Worm (Caenorhabditis elegans) whole organism, L1 larva: ENCODE measurements around the gene F26A1.4.

ENCODE experiments used
- C34B4.2 ChIP-seq: sonication (generic microtip); optimal IDR thresholded peaks from 2 replicates; lab custom pipeline; 2017; ENCODE audit warnings: mild to moderate bottlenecking, missing genetic modification characterization, missing compliant biosample characterization
- alr-1 ChIP-seq: fragments of 200-800 bp; sonication (Bioruptor generic); optimal IDR thresholded peaks from 2 replicates; lab custom pipeline; 2018; ENCODE audit warnings: borderline replicate concordance, mild to moderate bottlenecking, missing genetic modification characterization, missing compliant biosample characterization
- ceh-63 ChIP-seq: fragments of 200-800 bp; sonication (Bioruptor generic); optimal IDR thresholded peaks from 2 replicates; lab custom pipeline; 2018; ENCODE audit warnings: mild to moderate bottlenecking, missing genetic modification characterization, missing compliant biosample characterization
- ceh-8 ChIP-seq: fragments of 200-800 bp; sonication (Bioruptor generic); optimal IDR thresholded peaks from 2 replicates; lab custom pipeline; 2018; ENCODE audit warnings: mild to moderate bottlenecking, missing genetic modification characterization, moderate library complexity, missing compliant biosample characterization
- ceh-90 ChIP-seq: sonication (generic microtip); optimal IDR thresholded peaks from 2 replicates; lab custom pipeline; 2016; ENCODE audit warnings: missing genetic modification characterization, missing compliant biosample characterization
- dpl-1 ChIP-seq, 3 experiments: fragments of 150-350 bp in 2 of 3; sonication (generic microtip) in 1 of 3; optimal IDR thresholded peaks; 2 replicates each; lab custom pipeline; 2014 to 2017; ENCODE audit warnings: missing biosample characterization in 3 of 3, missing genetic modification characterization in 3 of 3, missing genetic modification reagents in 3 of 3
- efl-1 ChIP-seq, 4 experiments: fragments of 150-350 bp; optimal IDR thresholded peaks in 3 of 4; peaks in 1 of 4; 1 replicate in 1 of 4; 2 replicates in 3 of 4; lab custom pipeline; 2014; ENCODE audit warnings: missing biosample characterization in 2 of 4, missing genetic modification characterization in 2 of 4, missing genetic modification reagents in 2 of 4
- efl-3 ChIP-seq: fragments of 200-800 bp; sonication (Bioruptor generic); optimal IDR thresholded peaks from 2 replicates; lab custom pipeline; 2018; ENCODE audit warnings: mild to moderate bottlenecking, missing genetic modification characterization, missing compliant biosample characterization
- egl-13 ChIP-seq: sonication (generic microtip); optimal IDR thresholded peaks from 2 replicates; lab custom pipeline; 2016; ENCODE audit warnings: missing genotype, missing genetic modification reagents, missing genetic modification characterization, missing compliant biosample characterization
- elt-2 ChIP-seq: sonication (generic microtip); optimal IDR thresholded peaks from 2 replicates; lab custom pipeline; 2016; ENCODE audit warnings: missing genetic modification characterization, mild to moderate bottlenecking, inconsistent platforms, missing compliant biosample characterization, missing genetic modification reagents
- fos-1 ChIP-seq: fragments of 150-350 bp; optimal IDR thresholded peaks from 2 replicates; lab custom pipeline; 2014; ENCODE audit warnings: missing biosample characterization, missing genetic modification characterization
- hpl-2 ChIP-seq: fragments of 150-350 bp; optimal IDR thresholded peaks from 2 replicates; lab custom pipeline; 2014; ENCODE audit warnings: missing biosample characterization, missing genetic modification reagents, missing genetic modification characterization
- isw-1 ChIP-seq: fragments of 200-800 bp; sonication (Bioruptor generic); IDR thresholded peaks from 2 replicates; pipeline ENCODE4 v1.3.6; 2022; ENCODE audit warnings: missing genetic modification characterization, missing compliant biosample characterization
- lin-35 ChIP-seq, 2 experiments: fragments of 150-350 bp; optimal IDR thresholded peaks; 2 replicates each; lab custom pipeline; 2014; ENCODE audit warnings: missing biosample characterization in 2 of 2, missing genetic modification characterization in 2 of 2, missing genetic modification reagents in 2 of 2
- lin-39 ChIP-seq: fragments of 150-350 bp; optimal IDR thresholded peaks from 2 replicates; lab custom pipeline; 2014; ENCODE audit warnings: missing biosample characterization, missing genetic modification reagents, missing genetic modification characterization
- lir-3 ChIP-seq: sonication (generic microtip); optimal IDR thresholded peaks from 2 replicates; lab custom pipeline; 2016; ENCODE audit warnings: mild to moderate bottlenecking, missing genetic modification characterization, moderate library complexity, missing compliant biosample characterization; ENCODE audit not compliant: poor library complexity
- mab-9 ChIP-seq: fragments of 200-800 bp; sonication (Bioruptor generic); IDR thresholded peaks from 2 replicates; pipeline ENCODE4 v1.3.6; 2022; ENCODE audit warnings: missing genetic modification reagents, missing genetic modification characterization, missing compliant biosample characterization
- mdl-1 ChIP-seq, 2 experiments: fragments of 150-350 bp; optimal IDR thresholded peaks; 2 replicates each; lab custom pipeline; 2014 to 2017; ENCODE audit warnings: missing biosample characterization in 2 of 2, missing genetic modification characterization in 2 of 2, inconsistent platforms in 1 of 2
- nhr-11 ChIP-seq: fragments of 150-350 bp; optimal IDR thresholded peaks from 2 replicates; lab custom pipeline; 2014; ENCODE audit warnings: missing biosample characterization, missing genetic modification characterization
- nhr-20 ChIP-seq: sonication (generic microtip); optimal IDR thresholded peaks from 2 replicates; lab custom pipeline; 2016; ENCODE audit warnings: mild to moderate bottlenecking, missing genetic modification characterization, missing compliant biosample characterization
- nhr-237 ChIP-seq: fragments of 150-350 bp; optimal IDR thresholded peaks from 2 replicates; lab custom pipeline; 2014; ENCODE audit warnings: missing biosample characterization, missing genetic modification characterization
- nhr-85 ChIP-seq: sonication (generic microtip); peaks from one replicate; lab custom pipeline; 2016; ENCODE audit warnings: missing genetic modification characterization, inconsistent platforms, missing compliant biosample characterization
- pax-3 ChIP-seq: fragments of 200-800 bp; sonication (Bioruptor generic); optimal IDR thresholded peaks from 2 replicates; lab custom pipeline; 2018; ENCODE audit warnings: mild to moderate bottlenecking, missing genetic modification characterization, moderate library complexity, missing compliant biosample characterization
- pqm-1 ChIP-seq: sonication (generic microtip); optimal IDR thresholded peaks from 3 replicates; lab custom pipeline; 2017; ENCODE audit warnings: missing biosample characterization, missing genetic modification characterization
- rnt-1 ChIP-seq: sonication (generic microtip); optimal IDR thresholded peaks from 2 replicates; lab custom pipeline; 2016; ENCODE audit warnings: mild to moderate bottlenecking, missing genetic modification characterization, moderate library complexity, missing compliant biosample characterization
- snpc-4 ChIP-seq: fragments of 150-350 bp; optimal IDR thresholded peaks from 2 replicates; lab custom pipeline; 2014; ENCODE audit warnings: missing biosample characterization, missing genetic modification characterization
- sox-4 ChIP-seq: sonication (generic microtip); optimal IDR thresholded peaks from 2 replicates; lab custom pipeline; 2016; ENCODE audit warnings: missing genetic modification characterization, missing compliant biosample characterization
- swsn-7 ChIP-seq: sonication (generic microtip); optimal IDR thresholded peaks from 2 replicates; lab custom pipeline; 2016; ENCODE audit warnings: missing genetic modification characterization, missing compliant biosample characterization
- unc-62 ChIP-seq: fragments of 150-350 bp; optimal IDR thresholded peaks from 2 replicates; lab custom pipeline; 2014; ENCODE audit warnings: missing biosample characterization, missing genetic modification reagents, missing genetic modification characterization
- xbp-1 ChIP-seq: sonication (generic microtip); optimal IDR thresholded peaks from 2 replicates; lab custom pipeline; 2016; ENCODE audit warnings: missing genetic modification characterization, missing compliant biosample characterization
- zag-1 ChIP-seq: fragments of 150-350 bp; optimal IDR thresholded peaks from 2 replicates; lab custom pipeline; 2014; ENCODE audit warnings: missing biosample characterization, missing genetic modification characterization
- zip-4 ChIP-seq: fragments of 200-800 bp; sonication (Bioruptor generic); optimal IDR thresholded peaks from 2 replicates; lab custom pipeline; 2018; ENCODE audit warnings: mild to moderate bottlenecking, missing genetic modification characterization, moderate library complexity, missing compliant biosample characterization

The F26A1.4 gene

ce11 chrIII:4854918-4855317, 37.6 kb downstream of the F26A1.4 start, which contains the start of gene C35D10.8:
Gene C35D10.8 (plus strand): TSS chrIII:4855218.
- TF ChIP-seq swsn-7 = no peak
- TF ChIP-seq rnt-1 (tag; lab: Kevin White, UChicago) = no peak
- no peak for TF ChIP-seq nhr-85 (tag; lab: Kevin White, UChicago)
- TF ChIP-seq nhr-237 (tag; lab: Kevin White, UChicago) = no peak
- no peak for TF ChIP-seq lin-39 (tag; lab: Kevin White, UChicago)
- TF ChIP-seq lin-35 (GFP tag; optimal IDR thresholded peaks at IDR 0.05; lab: Kevin White, UChicago) = no peak
- TF ChIP-seq mab-9 = no peak
- no peak for TF ChIP-seq isw-1 (GFP tag; lab: Robert Waterston, UW)

- TF ChIP-seq unc-62 (GFP tag; lab: Kevin White, UChicago) (no peak), isw-1 (GFP tag; lab: Robert Waterston, UW) (no peak), elt-2 (tag; lab: Kevin White, UChicago) (no peak), ceh-8 (GFP tag; lab: Kevin White, UChicago) (no peak), lin-39 (tag; lab: Kevin White, UChicago) (no peak), hpl-2 (GFP tag; lab: Kevin White, UChicago) (no peak), mdl-1 (tag; optimal IDR thresholded peaks at IDR 0.05; lab: Kevin White, UChicago) (no peak), sox-4 (no peak), ceh-90 (tag; lab: Kevin White, UChicago) (no peak), nhr-85 (tag; lab: Kevin White, UChicago) (no peak), pax-3 (tag; lab: Kevin White, UChicago) (no peak), pqm-1 (tag; lab: Kevin White, UChicago) (no peak), fos-1 (no peak), egl-13 (tag; lab: Kevin White, UChicago) (no peak), efl-3 (GFP tag; lab: Kevin White, UChicago) (no peak), nhr-20 (no peak)
- TF ChIP-seq, all 84 proteins: peak for 0
Measured at ce11 chrIII:4856109-4856508, 38.8 kb downstream of the F26A1.4 start, which contains the start of gene C35D10.7. Gene C35D10.7 (plus strand): TSS chrIII:4856193.

- TF ChIP-seq ceh-63 (GFP tag; lab: Kevin White, UChicago) (no peak), dpl-1 (GFP tag; optimal IDR thresholded peaks at IDR 0.05; lab: Kevin White, UChicago) (no peak), zag-1 (tag; lab: Kevin White, UChicago) (no peak), elt-2 (tag; lab: Kevin White, UChicago) (no peak), xbp-1 (tag; lab: Kevin White, UChicago) (no peak), C34B4.2 (tag; lab: Kevin White, UChicago) (no peak), snpc-4 (tag; lab: Kevin White, UChicago) (no peak), nhr-11 (tag; lab: Kevin White, UChicago) (no peak), alr-1 (tag; lab: Kevin White, UChicago) (no peak), lir-3 (no peak), zip-4 (GFP tag; lab: Kevin White, UChicago) (no peak)
- TF ChIP-seq, all 84 proteins: peak for 0
Measured at ce11 chrIII:4856992-4857391, 39.7 kb downstream of the F26A1.4 start.

- no peak for TF ChIP-seq elt-2 (tag; lab: Kevin White, UChicago)
- TF ChIP-seq efl-1 (optimal IDR thresholded peaks at IDR 0.05; lab: Kevin White, UChicago) = no peak
- peak in 1 of 2 experiments; percentile 76 for TF ChIP-seq efl-1 (GFP tag; optimal IDR thresholded peaks at IDR 0.05 in 1 of 2; lab: Kevin White, UChicago)
- no peak for TF ChIP-seq egl-13 (tag; lab: Kevin White, UChicago)
- no peak for TF ChIP-seq pqm-1 (tag; lab: Kevin White, UChicago)
- TF ChIP-seq snpc-4 (tag; lab: Kevin White, UChicago) = no peak
Measured at ce11 chrIII:4859039-4859438, 41.7 kb downstream of the F26A1.4 start, which contains the start of gene C35D10.6. Gene C35D10.6 (plus strand): TSS chrIII:4859339.
